Worm (Caenorhabditis elegans) whole organism, young adult: Measurements from ENCODE around the gene abu-6.

Source experiments
- K11D2.4 ChIP-seq: fragments of 200-800 bp; sonication (Bioruptor generic); IDR thresholded peaks from 2 replicates; pipeline ENCODE4 v1.3.6; 2022; ENCODE audit warnings: missing genetic modification reagents, missing genetic modification characterization, missing compliant biosample characterization
- ceh-79 ChIP-seq: sonication (generic microtip); optimal IDR thresholded peaks from 2 replicates; lab custom pipeline; 2017; ENCODE audit warnings: mild to moderate bottlenecking, missing genetic modification characterization, missing compliant biosample characterization

ce11 chrV:5158302-5158701 is 3.4 kb downstream of the abu-6 start, which contains the start of gene abu-15:
- TF ChIP-seq ceh-79 (tag; lab: Kevin White, UChicago) (no peak), K11D2.4 (GFP tag; lab: Robert Waterston, UW) (no peak)
